Fruit fly (Drosophila melanogaster) whole organism, wandering third instar larva: ENCODE data around the gene CG11882.
A peak's percentile ranks its signal among the peaks of the same experiment; 100 is the strongest.

Source experiments
- Abd-B ChIP-seq: fragments of >200 bp; optimal IDR thresholded peaks from 2 replicates; lab custom pipeline; 2017; ENCODE audit warnings: missing biosample characterization, missing genetic modification characterization
- CG32264 ChIP-seq: fragments of 200-800 bp; sonication (Bioruptor generic); optimal IDR thresholded peaks from 2 replicates; lab custom pipeline; 2016; ENCODE audit warnings: missing biosample characterization, missing genetic modification characterization
- CG9705 ChIP-seq: fragments of 200-800 bp; sonication (Bioruptor generic); optimal IDR thresholded peaks from 2 replicates; lab custom pipeline; 2018; ENCODE audit warnings: missing biosample characterization, mild to moderate bottlenecking, missing genetic modification characterization
- CrebA ChIP-seq: fragments of 200-800 bp; sonication (Bioruptor generic); optimal IDR thresholded peaks from 2 replicates; lab custom pipeline; 2016; ENCODE audit warnings: missing biosample characterization, mild to moderate bottlenecking, missing genetic modification characterization, borderline replicate concordance
- Dfd ChIP-seq: fragments of >200 bp; optimal IDR thresholded peaks from 2 replicates; lab custom pipeline; 2017; ENCODE audit warnings: missing biosample characterization, missing genetic modification characterization
- Dif ChIP-seq: fragments of 200-275, 200-300 bp; sonication (Bioruptor generic); optimal IDR thresholded peaks from 2 replicates; lab custom pipeline; 2018; ENCODE audit warnings: missing biosample characterization, missing genetic modification characterization; ENCODE audit not compliant: partially characterized antibody
- GATAd ChIP-seq: sonication (Bioruptor generic); optimal IDR thresholded peaks from 2 replicates; lab custom pipeline; 2016; ENCODE audit warnings: missing biosample characterization, missing genetic modification characterization
- HLH106 ChIP-seq: fragments of 200-800 bp; optimal IDR thresholded peaks from 3 replicates; lab custom pipeline; 2019; ENCODE audit warnings: missing biosample characterization, mild to moderate bottlenecking, missing genetic modification characterization, moderate library complexity
- Hnf4 ChIP-seq: fragments of 200-800 bp; sonication (Bioruptor generic); optimal IDR thresholded peaks from 2 replicates; lab custom pipeline; 2016; ENCODE audit warnings: missing biosample characterization, mild to moderate bottlenecking, missing genetic modification characterization
- Hr78 ChIP-seq: fragments of >200 bp; optimal IDR thresholded peaks from 2 replicates; lab custom pipeline; 2017; ENCODE audit warnings: missing biosample characterization, missing genetic modification characterization
- Hr83 ChIP-seq: fragments of 200-300 bp; sonication (Bioruptor generic); optimal IDR thresholded peaks from 2 replicates; lab custom pipeline; 2016; ENCODE audit warnings: missing biosample characterization, mild to moderate bottlenecking, missing genetic modification characterization, moderate library complexity; ENCODE audit not compliant: poor library complexity, severe bottlenecking
- Jra ChIP-seq: sonication (Bioruptor generic); optimal IDR thresholded peaks from 2 replicates; lab custom pipeline; 2016; ENCODE audit warnings: missing biosample characterization, missing genetic modification characterization
- Mio ChIP-seq: sonication (Bioruptor generic); optimal IDR thresholded peaks from 2 replicates; lab custom pipeline; 2016; ENCODE audit warnings: missing biosample characterization, missing genetic modification characterization
- Myc ChIP-seq: fragments of >200 bp; optimal IDR thresholded peaks from 2 replicates; lab custom pipeline; 2017
- N ChIP-seq: fragments of >200 bp; optimal IDR thresholded peaks from 2 replicates; lab custom pipeline; 2018; ENCODE audit warnings: missing biosample characterization, missing external identifiers, missing genetic modification characterization
- OdsH ChIP-seq: fragments of 200-800 bp; sonication (Bioruptor generic); optimal IDR thresholded peaks from 2 replicates; lab custom pipeline; 2016; ENCODE audit warnings: missing biosample characterization, mild to moderate bottlenecking, missing genetic modification characterization
- Rel ChIP-seq, 2 experiments: fragments of 200-800 bp; sonication (Bioruptor generic) in 1 of 2; optimal IDR thresholded peaks; 2 replicates in 1 of 2; 3 replicates in 1 of 2; lab custom pipeline; 2016 to 2019; ENCODE audit warnings: mild to moderate bottlenecking in 2 of 2, missing biosample characterization in 2 of 2, missing genetic modification characterization in 2 of 2, moderate library complexity in 1 of 2
- Sp1 ChIP-seq: fragments of 200-800 bp; sonication (Bioruptor generic); optimal IDR thresholded peaks from 3 replicates; lab custom pipeline; 2019; ENCODE audit warnings: missing biosample characterization, mild to moderate bottlenecking, missing genetic modification characterization, moderate library complexity
- Vsx2 ChIP-seq: fragments of 200-300, 225-300 bp; sonication (Bioruptor generic); optimal IDR thresholded peaks from 2 replicates; lab custom pipeline; 2018; ENCODE audit warnings: missing biosample characterization, missing genetic modification characterization; ENCODE audit not compliant: partially characterized antibody
- br ChIP-seq: fragments of 200-800 bp; sonication (Bioruptor generic); optimal IDR thresholded peaks from 2 replicates; lab custom pipeline; 2016; ENCODE audit warnings: missing biosample characterization, missing genetic modification characterization
- brk ChIP-seq: fragments of 200-800 bp; sonication (Bioruptor generic); optimal IDR thresholded peaks from 2 replicates; lab custom pipeline; 2016; ENCODE audit warnings: missing biosample characterization, mild to moderate bottlenecking, missing genetic modification characterization
- dl ChIP-seq, 2 experiments: fragments of 175-275, 200-275 bp in 1 of 2; fragments of 200-275 bp in 1 of 2; sonication (Bioruptor generic); optimal IDR thresholded peaks; lab custom pipeline; 2018; ENCODE audit warnings: mild to moderate bottlenecking in 2 of 2, missing biosample characterization in 2 of 2, missing genetic modification characterization in 2 of 2, moderate library complexity in 2 of 2; ENCODE audit not compliant: partially characterized antibody in 2 of 2, insufficient read depth in 1 of 2
- dmrt93B ChIP-seq: fragments of 200-800 bp; sonication (Bioruptor generic); optimal IDR thresholded peaks from 2 replicates; lab custom pipeline; 2018; ENCODE audit warnings: missing biosample characterization, mild to moderate bottlenecking, missing genetic modification characterization
- dsf ChIP-seq: sonication (Bioruptor generic); optimal IDR thresholded peaks from 2 replicates; lab custom pipeline; 2016; ENCODE audit warnings: missing biosample characterization, missing genetic modification characterization, borderline replicate concordance
- ey ChIP-seq: fragments of 200-800 bp; sonication (Bioruptor generic); optimal IDR thresholded peaks from 2 replicates; lab custom pipeline; 2016; ENCODE audit warnings: missing biosample characterization, missing genetic modification characterization
- foxo ChIP-seq, 2 experiments: fragments of 200-800 bp; sonication (Bioruptor generic); optimal IDR thresholded peaks; 2 replicates in 1 of 2; 3 replicates in 1 of 2; lab custom pipeline; 2016 to 2017; ENCODE audit warnings: missing biosample characterization in 2 of 2, missing genetic modification characterization in 2 of 2
- fru ChIP-seq: fragments of 200-800 bp; sonication (Bioruptor generic); optimal IDR thresholded peaks from 3 replicates; lab custom pipeline; 2016; ENCODE audit warnings: missing biosample characterization, mild to moderate bottlenecking, missing genetic modification characterization
- h ChIP-seq: fragments of 200-800 bp; sonication (Bioruptor generic); optimal IDR thresholded peaks from 3 replicates; lab custom pipeline; 2016; ENCODE audit warnings: missing biosample characterization, mild to moderate bottlenecking, missing genetic modification characterization
- jim ChIP-seq: fragments of 175-275, 200-325 bp; sonication (Bioruptor generic); optimal IDR thresholded peaks from 2 replicates; lab custom pipeline; 2016; ENCODE audit warnings: missing biosample characterization, mild to moderate bottlenecking, missing genetic modification characterization
- lola ChIP-seq: fragments of >200 bp; optimal IDR thresholded peaks from 2 replicates; lab custom pipeline; 2017; ENCODE audit warnings: missing biosample characterization, missing genetic modification characterization
- pan ChIP-seq: fragments of >200 bp; optimal IDR thresholded peaks from 2 replicates; lab custom pipeline; 2017
- psq ChIP-seq: fragments of 200-800 bp; sonication (Bioruptor generic); optimal IDR thresholded peaks from 3 replicates; lab custom pipeline; 2017; ENCODE audit warnings: missing biosample characterization, mild to moderate bottlenecking, missing genetic modification characterization, moderate library complexity
- rgr ChIP-seq: fragments of 200-800 bp; sonication (Bioruptor generic); optimal IDR thresholded peaks from 3 replicates; lab custom pipeline; 2016; ENCODE audit warnings: missing biosample characterization, mild to moderate bottlenecking, missing genetic modification characterization
- sage ChIP-seq: fragments of 200-800 bp; sonication (Bioruptor generic); optimal IDR thresholded peaks from 2 replicates; lab custom pipeline; 2016; ENCODE audit warnings: missing biosample characterization, mild to moderate bottlenecking, missing genetic modification characterization
- sv ChIP-seq: fragments of 200-800 bp; sonication (Bioruptor generic); optimal IDR thresholded peaks from 3 replicates; lab custom pipeline; 2016; ENCODE audit warnings: missing biosample characterization, missing genetic modification characterization
- tai ChIP-seq: sonication (Bioruptor generic); optimal IDR thresholded peaks from 2 replicates; lab custom pipeline; 2016; ENCODE audit warnings: missing biosample characterization, missing genetic modification characterization
- usp ChIP-seq: fragments of >200 bp; optimal IDR thresholded peaks from 2 replicates; lab custom pipeline; 2017; ENCODE audit warnings: missing biosample characterization, missing genetic modification characterization
- woc ChIP-seq: sonication (Bioruptor generic); optimal IDR thresholded peaks from 2 replicates; lab custom pipeline; 2016; ENCODE audit warnings: missing biosample characterization, mild to moderate bottlenecking, missing genetic modification characterization

CG11882 gene

dm6 chr3R:29157418-29158398 lies 9.7 kb upstream of the CG11882 start, which contains the start of gene rdog (continued):
- TF ChIP-seq rgr (GFP tag; lab: Kevin White, UChicago) = peak; percentile 86
- TF ChIP-seq CG32264 = peak; percentile 50
- no peak for TF ChIP-seq usp (GFP tag; lab: Kevin White, UChicago)
- peak; percentile 91 for TF ChIP-seq fru (GFP tag; lab: Kevin White, UChicago)
- peak; percentile 85 for TF ChIP-seq br (GFP tag; lab: Kevin White, UChicago)
- TF ChIP-seq Vsx2 = no peak
- TF ChIP-seq pan (lab: Kevin White, UChicago) = peak; percentile 87
- peak; percentile 30 for TF ChIP-seq dsf
- TF ChIP-seq GATAd (GFP tag; lab: Kevin White, UChicago) = peak; percentile 34
- TF ChIP-seq tai (GFP tag; lab: Kevin White, UChicago) = no peak
- TF ChIP-seq HLH106 = peak; percentile 77
- peak; percentile 29 for TF ChIP-seq Mio (GFP tag; lab: Kevin White, UChicago)
- TF ChIP-seq, all 38 proteins: peak for 22

dm6 chr3R:29153197-29153644 lies 5.2 kb upstream of the CG11882 start, which contains the start of the genes Slbp and Rpn2:
Slbp (minus strand) TSS chr3R:29153266.
Rpn2 (plus strand) TSS chr3R:29153524.
- TF ChIP-seq GATAd (GFP tag; lab: Kevin White, UChicago) = no peak
- TF ChIP-seq tai (GFP tag; lab: Kevin White, UChicago) = no peak
- no peak for TF ChIP-seq usp (GFP tag; lab: Kevin White, UChicago)
- no peak for TF ChIP-seq Hr78
- peak; percentile 61 for TF ChIP-seq psq (GFP tag; lab: Kevin White, UChicago)
- TF ChIP-seq HLH106 = peak; percentile 41
- TF ChIP-seq sage (GFP tag; lab: Kevin White, UChicago) = no peak
- no peak for TF ChIP-seq Hnf4
- TF ChIP-seq foxo (GFP tag; optimal IDR thresholded peaks at IDR 0.05; lab: Kevin White, UChicago) = peak in 1 of 2 experiments; percentile 67
- TF ChIP-seq Myc (lab: Kevin White, UChicago) = peak; percentile 45
- TF ChIP-seq Sp1 (GFP tag; lab: Kevin White, UChicago) = peak; percentile 56
- peak; percentile 46 for TF ChIP-seq CG9705 (GFP tag; lab: Kevin White, UChicago)
- TF ChIP-seq Rel (GFP tag; optimal IDR thresholded peaks at IDR 0.05; lab: Kevin White, UChicago) = no peak
- TF ChIP-seq Rel (tag; optimal IDR thresholded peaks at IDR 0.05; lab: Kevin White, UChicago) = peak; percentile 62
- TF ChIP-seq br (GFP tag; lab: Kevin White, UChicago) = peak; percentile 38
- TF ChIP-seq h = peak; percentile 69
- TF ChIP-seq lola (GFP tag; lab: Kevin White, UChicago) = no peak
- TF ChIP-seq CG32264 = no peak
- TF ChIP-seq ey (GFP tag; lab: Kevin White, UChicago) = peak; percentile 34
- TF ChIP-seq Hr83 = no peak
- no peak for TF ChIP-seq jim (GFP tag; lab: Kevin White, UChicago)
- peak; percentile 50 for TF ChIP-seq fru (GFP tag; lab: Kevin White, UChicago)
- TF ChIP-seq CrebA (GFP tag; lab: Kevin White, UChicago) = no peak
- no peak for TF ChIP-seq Vsx2
- TF ChIP-seq dsf = no peak
- no peak for TF ChIP-seq Abd-B
- no peak for TF ChIP-seq Dfd (GFP tag; lab: Kevin White, UChicago)
- no peak for TF ChIP-seq dmrt93B (GFP tag; lab: Kevin White, UChicago)
- no peak for TF ChIP-seq woc
- TF ChIP-seq Dif = no peak
- TF ChIP-seq brk = no peak
- no peak for TF ChIP-seq Jra (GFP tag; lab: Kevin White, UChicago)
- peak; percentile 5 for TF ChIP-seq sv (GFP tag; lab: Kevin White, UChicago)
- peak; percentile 14 for TF ChIP-seq Mio (GFP tag; lab: Kevin White, UChicago)
- TF ChIP-seq OdsH (GFP tag; lab: Kevin White, UChicago) = peak; percentile 59
- TF ChIP-seq pan (lab: Kevin White, UChicago) = no peak
- TF ChIP-seq rgr (GFP tag; lab: Kevin White, UChicago) = peak; percentile 69
- TF ChIP-seq dl (GFP tag; optimal IDR thresholded peaks at IDR 0.05; lab: Kevin White, UChicago; ENCODE audit: insufficient read depth in 1 of 2, partially characterized antibody in 2 of 2) = no peak
- no peak for TF ChIP-seq N
- TF ChIP-seq, all 38 proteins: peak for 15
